Fruit fly (Drosophila melanogaster): ENCODE measurements around the gene ND-ACP.

ND-ACP gene

DNA sequence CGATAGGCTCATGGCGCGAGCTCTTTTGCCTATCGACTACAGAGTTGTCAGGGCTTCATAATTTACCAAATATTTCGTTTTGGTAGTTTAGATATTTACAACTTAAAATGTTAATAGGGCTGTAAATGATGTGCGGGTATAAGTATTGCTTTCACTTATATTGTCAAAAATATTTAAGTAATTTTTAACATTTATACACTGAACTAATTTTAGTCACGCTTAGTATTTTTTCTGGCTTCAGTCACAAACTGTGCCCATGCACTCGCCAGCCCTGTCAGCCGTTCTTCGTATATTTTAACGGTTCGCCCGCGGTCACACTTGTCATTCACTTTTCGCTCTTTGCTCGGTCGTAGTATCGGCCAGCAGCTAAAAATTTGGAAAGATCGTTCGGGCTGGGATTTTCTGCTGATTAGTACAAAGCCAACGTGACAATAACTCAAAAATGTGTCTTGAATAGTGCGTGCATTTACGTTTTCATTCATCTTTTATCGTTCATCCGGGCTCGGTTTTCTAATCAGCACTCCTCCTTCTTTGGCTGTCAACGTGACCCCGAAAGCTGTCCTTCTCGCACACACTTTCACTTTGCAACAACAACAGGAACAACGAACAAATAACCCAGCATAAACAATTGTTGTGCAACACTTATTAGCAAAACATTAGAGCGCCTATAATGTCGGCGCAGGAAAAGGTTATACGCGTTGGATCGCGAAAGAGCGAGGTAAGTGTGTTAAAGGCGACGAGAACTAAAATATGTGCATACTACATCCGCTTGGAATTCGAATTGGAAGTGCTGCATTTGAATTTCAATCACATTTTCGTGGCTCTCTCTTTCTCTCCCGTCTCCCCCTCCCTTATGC lies 5.0 kb downstream of the ND-ACP start, which contains the start of the genes Hmbs and CG2211 (continued):
- TF ChIP-seq pfk (GFP tag; optimal IDR thresholded peaks at IDR 0.05) = peak; percentile 34
- peak; percentile 83 for TF ChIP-seq tgo (GFP tag; IDR thresholded peaks at IDR 0.05)
- TF ChIP-seq br (optimal IDR thresholded peaks at IDR 0.05) = no peak
- TF ChIP-seq Hey (tag; optimal IDR thresholded peaks at IDR 0.05) = peak; percentile 40
- TF ChIP-seq C15 (GFP tag; IDR thresholded peaks at IDR 0.05) = peak; percentile 72; the same call in 1 of the 3 replicates
- TF ChIP-seq chm (GFP tag; IDR thresholded peaks at IDR 0.05) = peak; percentile 83
- no peak for TF ChIP-seq gt (GFP tag; IDR thresholded peaks at IDR 0.05)
- TF ChIP-seq fd102C (GFP tag; optimal IDR thresholded peaks at IDR 0.05) = no peak
- TF ChIP-seq MESR4 (GFP tag; optimal IDR thresholded peaks at IDR 0.05) = peak; percentile 77
- peak; percentile 89 for TF ChIP-seq CG33213 (GFP tag; optimal IDR thresholded peaks at IDR 0.05)
- TF ChIP-seq al (GFP tag; IDR thresholded peaks at IDR 0.05) = peak; percentile 79
- TF ChIP-seq fd3F (GFP tag; optimal IDR thresholded peaks at IDR 0.05) = peak; percentile 69
- peak; percentile 73 for TF ChIP-seq CG10565 (GFP tag; optimal IDR thresholded peaks at IDR 0.05)
- TF ChIP-seq CG2120 (GFP tag; optimal IDR thresholded peaks at IDR 0.05) = peak; percentile 94
- TF ChIP-seq CG34376 (GFP tag; optimal IDR thresholded peaks at IDR 0.05) = peak; percentile 71
- TF ChIP-seq Hr3 (GFP tag; optimal IDR thresholded peaks at IDR 0.05) = peak; percentile 88
- TF ChIP-seq zen2 (GFP tag; IDR thresholded peaks at IDR 0.05; ENCODE audit: partially characterized antibody) = no peak
- peak; percentile 43 for TF ChIP-seq btn (GFP tag; optimal IDR thresholded peaks at IDR 0.05)
- peak; percentile 49 for TF ChIP-seq bbx (GFP tag; IDR thresholded peaks at IDR 0.05; ENCODE audit: partially characterized antibody)
- TF ChIP-seq nmo (GFP tag; optimal IDR thresholded peaks at IDR 0.05) = peak; percentile 90
- no peak for TF ChIP-seq corto (GFP tag; optimal IDR thresholded peaks at IDR 0.05)
- peak; percentile 86 for TF ChIP-seq grau (tag; optimal IDR thresholded peaks at IDR 0.05)
- peak; percentile 83 for TF ChIP-seq CG14441 (GFP tag; IDR thresholded peaks at IDR 0.05)
- TF ChIP-seq CG32532 (GFP tag; IDR thresholded peaks at IDR 0.05) = peak; percentile 90
- TF ChIP-seq CG32772 (GFP tag; IDR thresholded peaks at IDR 0.05) = peak; percentile 73
- TF ChIP-seq CG6854 (GFP tag; optimal IDR thresholded peaks at IDR 0.05) = peak; percentile 64
- TF ChIP-seq prd (optimal IDR thresholded peaks at IDR 0.05) = no peak
- peak; percentile 92 for TF ChIP-seq prd (GFP tag; IDR thresholded peaks at IDR 0.05)
- TF ChIP-seq ems (GFP tag; optimal IDR thresholded peaks at IDR 0.05) = peak; percentile 91
- no peak for TF ChIP-seq nerfin-2 (GFP tag; IDR thresholded peaks at IDR 0.05; ENCODE audit: partially characterized antibody)
- TF ChIP-seq Usf (GFP tag; optimal IDR thresholded peaks at IDR 0.05) = peak; percentile 72
- peak; percentile 68 for TF ChIP-seq CG12219 (GFP tag; optimal IDR thresholded peaks at IDR 0.05)
- TF ChIP-seq nau (GFP tag; optimal IDR thresholded peaks at IDR 0.05) = no peak
- peak; percentile 87; the same call in 2 of the 3 replicates for TF ChIP-seq CG11456 (GFP tag; IDR thresholded peaks at IDR 0.05)
- TF ChIP-seq gcm2 (GFP tag; optimal IDR thresholded peaks at IDR 0.05) = peak; percentile 66
- peak; percentile 96 for TF ChIP-seq HmgZ (tag; optimal IDR thresholded peaks at IDR 0.05)
- peak; percentile 84 for TF ChIP-seq nerfin-1 (tag; optimal IDR thresholded peaks at IDR 0.05)
- TF ChIP-seq row (GFP tag; IDR thresholded peaks at IDR 0.05) = peak; percentile 96
- TF ChIP-seq CG10979 (tag; optimal IDR thresholded peaks at IDR 0.05) = peak; percentile 83
- peak; percentile 28 for TF ChIP-seq tap (tag; optimal IDR thresholded peaks at IDR 0.05)
- peak; percentile 3 for TF ChIP-seq en (GFP tag; optimal IDR thresholded peaks at IDR 0.05)
- TF ChIP-seq Six4 (GFP tag; optimal IDR thresholded peaks at IDR 0.05) = peak; percentile 85
- peak; percentile 84 for TF ChIP-seq fu2 (GFP tag; optimal IDR thresholded peaks at IDR 0.05)
- TF ChIP-seq psq (GFP tag; optimal IDR thresholded peaks at IDR 0.05) = peak; percentile 73
- peak; percentile 72 for TF ChIP-seq scrt (GFP tag; optimal IDR thresholded peaks at IDR 0.05)
- TF ChIP-seq Deaf1 (tag; optimal IDR thresholded peaks at IDR 0.05) = peak; percentile 75
- peak; percentile 77 for TF ChIP-seq klu (GFP tag; IDR thresholded peaks at IDR 0.05)
- peak; percentile 89 for TF ChIP-seq gem (tag; optimal IDR thresholded peaks at IDR 0.05)
- peak; percentile 61 for TF ChIP-seq CG6254 (GFP tag; optimal IDR thresholded peaks at IDR 0.05)
